Worm (Caenorhabditis elegans): Measurements from ENCODE around the gene clec-202.
A peak's percentile ranks its signal among the peaks of the same experiment; 100 is the strongest.

ce11 chrIV:17406119-17406518, 44.9 kb downstream of the clec-202 start:
- no peak for TF ChIP-seq nhr-11 (tag; optimal IDR thresholded peaks at IDR 0.05)
- peak; percentile 6 for TF ChIP-seq fos-1 (tag; optimal IDR thresholded peaks at IDR 0.05)
- TF ChIP-seq lin-39 (tag; optimal IDR thresholded peaks at IDR 0.05) = no peak
- no peak for TF ChIP-seq nhr-10 (tag; optimal IDR thresholded peaks at IDR 0.05)
- TF ChIP-seq aly-2 (tag; optimal IDR thresholded peaks at IDR 0.05) = no peak
- no peak for TF ChIP-seq ceh-82 (tag; optimal IDR thresholded peaks at IDR 0.05)
- no peak for TF ChIP-seq nhr-12 (tag; optimal IDR thresholded peaks at IDR 0.05)
- no peak for TF ChIP-seq ztf-11 (tag; optimal IDR thresholded peaks at IDR 0.05)
- no peak for TF ChIP-seq snpc-4 (tag; optimal IDR thresholded peaks at IDR 0.05)

Data from whole organism, L2 larva.